Fruit fly (Drosophila melanogaster): ENCODE results near the gene Gr8a.

- peak; percentile 49 for TF ChIP-seq CG10631 (GFP tag; optimal IDR thresholded peaks at IDR 0.05)
- peak; percentile 17 for TF ChIP-seq dac (GFP tag; optimal IDR thresholded peaks at IDR 0.05)
- TF ChIP-seq CG15336 (GFP tag; IDR thresholded peaks at IDR 0.05) = peak; percentile 52
- peak; percentile 52 for TF ChIP-seq CG4318 (GFP tag; optimal IDR thresholded peaks at IDR 0.05)
- peak; percentile 53 for TF ChIP-seq net (GFP tag; optimal IDR thresholded peaks at IDR 0.05)
- peak; percentile 72 for TF ChIP-seq Sox102F (GFP tag; optimal IDR thresholded peaks at IDR 0.05)
Observed at dm6 chrX:9251212-9251877, 24.4 kb downstream of the Gr8a start.
